Fruit fly (Drosophila melanogaster): ENCODE measurements around the gene CG15547.

DNA sequence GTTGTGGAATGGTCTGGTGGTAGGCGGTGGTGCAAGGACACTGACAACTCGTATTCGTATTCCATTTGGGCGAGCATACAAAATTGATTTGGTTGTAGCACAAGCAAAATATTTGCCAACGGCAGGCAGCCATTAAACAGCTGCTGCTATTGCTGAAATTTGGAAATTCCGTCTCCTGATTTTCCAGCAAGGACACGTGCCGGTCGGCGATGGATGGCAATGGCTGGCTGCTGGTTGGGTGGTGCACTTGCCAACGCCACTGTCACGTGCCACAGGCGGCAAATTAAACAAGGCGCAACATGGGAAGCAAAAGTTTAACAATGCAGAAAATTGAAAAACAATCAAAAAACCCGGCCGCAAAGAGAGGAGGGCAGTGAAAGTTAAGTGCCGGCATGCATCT, 20.7 kb upstream of the CG15547 start:
- no peak for TF ChIP-seq psq (optimal IDR thresholded peaks at IDR 0.05)
- no peak for TF ChIP-seq usp (GFP tag; optimal IDR thresholded peaks at IDR 0.05)
- no peak for TF ChIP-seq pan (optimal IDR thresholded peaks at IDR 0.05)
- TF ChIP-seq CG8478 (optimal IDR thresholded peaks at IDR 0.05), result no peak
- no peak for TF ChIP-seq Dll (optimal IDR thresholded peaks at IDR 0.05)
- TF ChIP-seq EcR (GFP tag; optimal IDR thresholded peaks at IDR 0.05), result no peak

Data from whole organism.